Fruit fly (Drosophila melanogaster): ENCODE results near the gene CG33784.
A peak's percentile ranks its signal among the peaks of the same experiment; 100 is the strongest.

Gene CG33784

dm6 chr3R:10076665-10077064 is 9.0 kb downstream of the CG33784 start (continued):
- TF ChIP-seq Eip93F (GFP tag; optimal IDR thresholded peaks at IDR 0.05) (no peak), Gug (GFP tag; IDR thresholded peaks at IDR 0.05) (no peak)

dm6 chr3R:10078468-10079143 is 10.9 kb downstream of the CG33784 start:
- TF ChIP-seq CG11762 (GFP tag; optimal IDR thresholded peaks at IDR 0.05; ENCODE audit: insufficient read depth) = no peak
- TF ChIP-seq achi (GFP tag; optimal IDR thresholded peaks at IDR 0.05) = no peak
- no peak for TF ChIP-seq CG6792 (GFP tag; optimal IDR thresholded peaks at IDR 0.05)
- TF ChIP-seq vri (GFP tag; optimal IDR thresholded peaks at IDR 0.05) = no peak
- TF ChIP-seq Blimp-1 (GFP tag; optimal IDR thresholded peaks at IDR 0.05) = no peak
- no peak for TF ChIP-seq CG11902 (GFP tag; optimal IDR thresholded peaks at IDR 0.05)
- TF ChIP-seq Hr38 (GFP tag; optimal IDR thresholded peaks at IDR 0.05) = no peak
- TF ChIP-seq esn (GFP tag; optimal IDR thresholded peaks at IDR 0.05) = no peak
- no peak for TF ChIP-seq fd59A (GFP tag; optimal IDR thresholded peaks at IDR 0.05)
- TF ChIP-seq Lpt (GFP tag; optimal IDR thresholded peaks at IDR 0.05) = no peak
- TF ChIP-seq acj6 (GFP tag; optimal IDR thresholded peaks at IDR 0.05) = no peak
- no peak for TF ChIP-seq CG9139 (GFP tag; optimal IDR thresholded peaks at IDR 0.05)
- TF ChIP-seq topi (GFP tag; optimal IDR thresholded peaks at IDR 0.05) = no peak
- no peak for TF ChIP-seq CG11294 (GFP tag; IDR thresholded peaks at IDR 0.05)
- no peak for TF ChIP-seq CG3032 (tag; optimal IDR thresholded peaks at IDR 0.05)
- no peak for TF ChIP-seq CG1621 (tag; optimal IDR thresholded peaks at IDR 0.05)
- no peak for TF ChIP-seq salr (GFP tag; optimal IDR thresholded peaks at IDR 0.05)
- TF ChIP-seq cyc (GFP tag; optimal IDR thresholded peaks at IDR 0.05) = no peak
- TF ChIP-seq fd85E (GFP tag; optimal IDR thresholded peaks at IDR 0.05) = no peak
- TF ChIP-seq CG8119 (GFP tag; IDR thresholded peaks at IDR 0.05) = no peak

DNA sequence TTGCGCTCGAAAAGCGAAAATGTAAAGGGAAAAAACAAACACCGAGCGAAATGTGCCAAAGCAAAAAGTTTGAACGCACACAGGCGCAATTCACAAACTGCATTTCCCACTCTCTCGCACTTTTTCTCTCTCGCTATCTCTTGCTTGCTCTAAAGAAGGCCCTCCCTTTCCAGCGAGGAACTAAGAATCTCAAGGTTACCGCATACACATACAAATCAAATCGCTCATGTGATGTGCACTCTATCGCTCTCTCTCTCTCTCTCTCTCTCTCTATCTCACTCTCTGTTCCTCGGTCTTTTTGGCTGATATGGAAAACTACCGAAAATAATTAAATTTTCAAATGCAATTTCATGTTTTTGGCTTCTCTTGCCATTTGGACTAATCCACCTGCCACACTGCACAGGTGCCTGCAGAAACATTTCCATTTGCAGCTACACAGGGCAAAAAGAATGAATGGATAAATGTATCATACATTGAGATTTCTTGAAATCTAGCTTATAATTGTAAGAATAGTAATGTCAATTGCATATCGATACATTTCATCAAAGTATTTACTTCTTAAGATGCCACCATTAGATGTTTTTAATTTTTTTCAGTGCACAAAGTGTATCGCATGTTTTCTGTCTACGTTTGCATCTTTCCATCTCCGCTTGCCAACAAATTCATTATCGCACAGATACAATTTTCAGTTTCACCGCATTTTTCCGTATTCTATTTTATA is 11.7 kb downstream of the CG33784 start:
- TF ChIP-seq Eip78C (GFP tag) (peak; percentile 92), achi (GFP tag; optimal IDR thresholded peaks at IDR 0.05) (peak; percentile 72), Smox (GFP tag; optimal IDR thresholded peaks at IDR 0.05) (peak; percentile 45), Sox15 (GFP tag; optimal IDR thresholded peaks at IDR 0.05) (peak; percentile 38), CG32006 (GFP tag; optimal IDR thresholded peaks at IDR 0.05) (peak; percentile 81), CG7368 (GFP tag; optimal IDR thresholded peaks at IDR 0.05) (peak; percentile 52), Eip75B (GFP tag; optimal IDR thresholded peaks at IDR 0.05) (peak; percentile 65), Hr4 (GFP tag; optimal IDR thresholded peaks at IDR 0.05) (peak; percentile 84), CG6792 (GFP tag; optimal IDR thresholded peaks at IDR 0.05) (peak; percentile 32), CG6276 (GFP tag; optimal IDR thresholded peaks at IDR 0.05) (peak; percentile 36), CG10631 (GFP tag; optimal IDR thresholded peaks at IDR 0.05) (peak; percentile 73), fd59A (GFP tag; optimal IDR thresholded peaks at IDR 0.05) (peak; percentile 70), CG3032 (tag; optimal IDR thresholded peaks at IDR 0.05) (peak; percentile 72), net (GFP tag; optimal IDR thresholded peaks at IDR 0.05) (peak; percentile 79), Ets21C (GFP tag; optimal IDR thresholded peaks at IDR 0.05) (peak; percentile 43), CG6163 (GFP tag; IDR thresholded peaks at IDR 0.05) (peak; percentile 84), Hr39 (GFP tag; optimal IDR thresholded peaks at IDR 0.05) (peak; percentile 54), CG11294 (GFP tag; IDR thresholded peaks at IDR 0.05) (peak; percentile 80), CG31627 (GFP tag; optimal IDR thresholded peaks at IDR 0.05) (peak; percentile 68), acj6 (GFP tag; optimal IDR thresholded peaks at IDR 0.05) (peak; percentile 71), vri (GFP tag; optimal IDR thresholded peaks at IDR 0.05) (peak; percentile 50), CG3919 (GFP tag; optimal IDR thresholded peaks at IDR 0.05) (peak; percentile 64), Eip93F (GFP tag; optimal IDR thresholded peaks at IDR 0.05) (no peak), lz (GFP tag; optimal IDR thresholded peaks at IDR 0.05) (peak; percentile 42), eg (GFP tag; IDR thresholded peaks at IDR 0.05) (peak; percentile 90), CG8119 (GFP tag; IDR thresholded peaks at IDR 0.05) (peak; percentile 80), pdm3 (GFP tag; optimal IDR thresholded peaks at IDR 0.05) (peak; percentile 74), spab (GFP tag; optimal IDR thresholded peaks at IDR 0.05) (peak; percentile 47), CG4318 (GFP tag; optimal IDR thresholded peaks at IDR 0.05) (peak; percentile 25), CG10669 (GFP tag; optimal IDR thresholded peaks at IDR 0.05) (peak; percentile 68), CG1621 (tag; optimal IDR thresholded peaks at IDR 0.05) (peak; percentile 73), Met (GFP tag; optimal IDR thresholded peaks at IDR 0.05) (peak; percentile 47), CG6808 (GFP tag; optimal IDR thresholded peaks at IDR 0.05) (peak; percentile 49), Sox102F (GFP tag; optimal IDR thresholded peaks at IDR 0.05) (peak; percentile 26)

All from whole organism, prepupa.